Worm (Caenorhabditis elegans): ENCODE results near the gene C17B7.15.
"Not testable (repeated sequence)": the region's sequence is repeated elsewhere in the genome, so short reads cannot be mapped to it uniquely, and the experiment has no call there.

The C17B7.15 gene

DNA sequence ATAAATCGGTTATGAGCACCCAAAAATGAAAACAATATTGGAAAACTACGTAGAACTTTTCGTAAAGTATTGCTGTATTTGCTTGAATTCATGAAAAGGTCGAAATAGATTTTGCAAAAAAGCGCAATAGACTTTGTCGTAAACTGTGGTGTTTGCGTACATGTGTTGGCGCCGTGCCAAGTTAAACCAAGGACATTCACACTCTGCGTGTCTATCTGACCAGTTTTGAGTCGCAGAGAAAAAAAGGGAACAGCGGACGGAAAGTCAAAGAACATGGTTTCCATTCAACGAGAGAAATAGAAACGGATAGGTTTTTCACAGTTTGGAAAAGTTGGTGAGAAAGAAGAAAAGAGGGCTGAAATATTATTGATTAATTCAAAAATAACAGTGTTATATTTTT, 41.0 kb downstream of the C17B7.15 start (continued):
- peak; percentile 12 for TF ChIP-seq tbp1 (GFP tag; optimal IDR thresholded peaks at IDR 0.05)
- no peak for TF ChIP-seq xnd-1 (tag; optimal IDR thresholded peaks at IDR 0.05)
- TF ChIP-seq zfh-2 (GFP tag; conservative IDR thresholded peaks at IDR 0.05), result no peak
- no peak for TF ChIP-seq lin-26 (GFP tag; IDR thresholded peaks at IDR 0.05)
- TF ChIP-seq egl-18 (GFP tag; IDR thresholded peaks at IDR 0.05), result no peak
- TF ChIP-seq C06A6.2 (GFP tag; conservative IDR thresholded peaks at IDR 0.05), result peak; percentile 44; the same call in 1 of the 2 replicates
- TF ChIP-seq attf-5 (GFP tag; optimal IDR thresholded peaks at IDR 0.05), result peak; percentile 54

DNA sequence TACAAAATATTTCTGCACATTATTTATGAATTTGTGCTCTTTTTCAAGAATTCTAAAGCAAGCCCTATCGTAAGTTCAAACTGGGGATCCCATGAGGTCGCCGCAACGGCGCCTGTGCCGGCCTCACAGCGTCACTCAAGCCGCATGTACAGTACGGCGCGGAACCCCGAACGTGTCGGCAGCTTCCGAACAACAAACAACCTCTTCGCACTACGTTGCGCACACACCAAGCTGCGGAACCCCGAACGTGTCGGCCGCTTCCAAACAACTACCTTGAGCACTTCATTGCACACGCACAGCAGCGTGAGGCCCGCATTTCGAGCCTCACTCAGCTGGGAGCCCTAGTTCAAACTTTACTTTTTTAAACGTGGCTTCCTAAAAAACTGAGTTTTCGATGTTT, 44.1 kb downstream of the C17B7.15 start:
- peak; percentile 70 for TF ChIP-seq zfh-2 (GFP tag; conservative IDR thresholded peaks at IDR 0.05)
- no peak for TF ChIP-seq K11D2.4 (GFP tag; IDR thresholded peaks at IDR 0.05)
- no peak for TF ChIP-seq F55B11.4 (tag; optimal IDR thresholded peaks at IDR 0.05; ENCODE audit: borderline replicate concordance, insufficient read depth)
- TF ChIP-seq unc-62 (GFP tag; optimal IDR thresholded peaks at IDR 0.05), result no peak
- no peak for TF ChIP-seq F57A8.1 (GFP tag; optimal IDR thresholded peaks at IDR 0.05)
- TF ChIP-seq snpc-4 (GFP tag; optimal IDR thresholded peaks at IDR 0.05), result no peak
- TF ChIP-seq snpc-4 (tag; optimal IDR thresholded peaks at IDR 0.05), result peak in 1 of 4 experiments; percentile 75
- TF ChIP-seq ekl-4 (GFP tag; IDR thresholded peaks at IDR 0.05), result no peak
- no peak for TF ChIP-seq unc-130 (GFP tag; optimal IDR thresholded peaks at IDR 0.05)

DNA sequence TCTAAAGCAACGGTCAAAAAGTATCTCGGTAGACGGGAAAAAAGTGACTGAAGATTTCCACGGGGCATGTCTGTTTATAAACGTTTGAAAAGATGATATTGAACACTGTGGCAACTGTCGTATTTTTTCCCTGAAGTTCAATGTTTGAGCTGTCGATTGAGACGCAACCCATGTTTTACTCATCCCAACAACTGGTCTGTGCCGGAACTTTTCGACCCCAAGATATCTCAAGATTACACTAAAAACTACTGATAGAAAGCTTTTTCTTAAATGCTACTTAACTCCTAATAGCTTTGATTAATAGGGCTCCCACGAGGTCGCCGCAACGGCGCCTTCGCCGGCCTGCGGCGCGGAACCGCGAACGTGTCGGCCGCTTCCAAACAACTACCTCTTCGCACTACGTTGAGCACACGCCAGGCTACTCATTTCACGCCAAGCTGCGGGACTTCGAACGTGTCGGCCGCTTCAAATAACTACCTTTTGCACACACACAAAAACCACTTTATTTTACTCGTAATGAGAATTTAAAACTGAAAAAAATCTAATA, 44.8 kb downstream of the C17B7.15 start, which contains the start of gene T20D4.15:
Gene T20D4.15 (minus strand): TSS at position 51 of the 547 bp plus-strand sequence.
- TF ChIP-seq zfh-2 (GFP tag; conservative IDR thresholded peaks at IDR 0.05) (peak; percentile 73), chd-7 (tag; optimal IDR thresholded peaks at IDR 0.05) (no peak), bed-1 (GFP tag; IDR thresholded peaks at IDR 0.05) (no peak)

- TF ChIP-seq ztf-6 (GFP tag; IDR thresholded peaks at IDR 0.05); hmg-1.2 (GFP tag; IDR thresholded peaks at IDR 0.05); hrde-1 (tag; optimal IDR thresholded peaks at IDR 0.05; ENCODE audit: borderline replicate concordance): not testable (repeated sequence)
Measured at ce11 chrV:3396765-3397164, 46.8 kb downstream of the C17B7.15 start, which contains the start of gene T20D4.12. Gene T20D4.12 (plus strand): TSS chrV:3397065.

ce11 chrV:3398314-3398713, 48.3 kb downstream of the C17B7.15 start, which contains the start of gene T20D4.11:
Gene T20D4.11 (plus strand): TSS chrV:3398690.
- TF ChIP-seq let-607 (tag; optimal IDR thresholded peaks at IDR 0.05) (no peak), tlf-1 (GFP tag; optimal IDR thresholded peaks at IDR 0.05) (no peak), madf-10 (tag; optimal IDR thresholded peaks at IDR 0.05) (no peak), ceh-91 (GFP tag; IDR thresholded peaks at IDR 0.05) (no peak), F55B11.4 (tag; optimal IDR thresholded peaks at IDR 0.05; ENCODE audit: borderline replicate concordance, insufficient read depth) (no peak), sea-2 (GFP tag; IDR thresholded peaks at IDR 0.05) (no peak), cebp-1 (GFP tag; IDR thresholded peaks at IDR 0.05) (no peak), cebp-1 (tag; optimal IDR thresholded peaks at IDR 0.05) (no peak), dpl-1 (GFP tag; optimal IDR thresholded peaks at IDR 0.05) (no peak)

DNA sequence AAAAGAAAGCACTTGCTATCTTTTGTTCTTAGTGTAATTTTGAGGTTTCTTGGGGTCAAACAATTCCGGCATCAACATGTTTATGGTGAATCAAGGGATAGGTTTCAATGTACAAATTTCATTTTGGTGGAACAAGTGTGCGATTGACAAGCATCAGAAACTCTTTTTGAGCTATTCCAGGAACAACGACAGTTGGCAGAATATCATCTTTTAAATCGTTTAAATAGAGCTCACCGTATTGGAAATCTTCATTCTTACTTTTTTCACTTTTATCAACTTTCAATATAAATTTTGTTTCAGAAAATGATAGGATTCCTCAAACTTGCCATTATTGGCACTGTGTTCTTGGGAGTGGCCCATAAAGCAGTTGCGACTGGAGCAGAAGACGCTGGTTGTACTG, 50.0 kb downstream of the C17B7.15 start, which contains the start of gene T20D4.10:
Gene T20D4.10 (plus strand): TSS at position 301 of the 400 bp plus-strand sequence.
- not testable (repeated sequence) for TF ChIP-seq nhr-80 (tag; optimal IDR thresholded peaks at IDR 0.05); ceh-91 (GFP tag; IDR thresholded peaks at IDR 0.05); mes-4 (tag; optimal IDR thresholded peaks at IDR 0.05)
